Worm (Caenorhabditis elegans): Measurements from ENCODE around the gene C06E4.6.

C06E4.6 gene

ce11 chrIV:7230198-7230597 is 27.9 kb downstream of the C06E4.6 start, which contains the start of gene cap-1 (continued):
- TF ChIP-seq ctbp-1 (GFP tag; IDR thresholded peaks at IDR 0.05): no peak
- no peak for TF ChIP-seq lin-39 (tag; optimal IDR thresholded peaks at IDR 0.05)
- peak; percentile 78 for TF ChIP-seq ceh-44 (GFP tag; IDR thresholded peaks at IDR 0.05)
- TF ChIP-seq nhr-102 (tag; optimal IDR thresholded peaks at IDR 0.05): no peak
- TF ChIP-seq spr-3 (GFP tag; optimal IDR thresholded peaks at IDR 0.05): no peak
- no peak for TF ChIP-seq Y5F2A.4 (GFP tag; optimal IDR thresholded peaks at IDR 0.05)
- no peak for TF ChIP-seq nhr-48 (tag; optimal IDR thresholded peaks at IDR 0.05)
- TF ChIP-seq nhr-41 (GFP tag; IDR thresholded peaks at IDR 0.05): no peak
- no peak for TF ChIP-seq nhr-10 (tag; optimal IDR thresholded peaks at IDR 0.05)
- TF ChIP-seq ZK546.5 (tag; optimal IDR thresholded peaks at IDR 0.05): no peak
- no peak for TF ChIP-seq F37D6.2 (tag; optimal IDR thresholded peaks at IDR 0.05)
- TF ChIP-seq nhr-25 (tag; optimal IDR thresholded peaks at IDR 0.05; ENCODE audit: borderline replicate concordance, insufficient read depth): no peak
- TF ChIP-seq lir-3 (tag; optimal IDR thresholded peaks at IDR 0.05): no peak
- TF ChIP-seq mes-2 (tag; optimal IDR thresholded peaks at IDR 0.05; ENCODE audit: poor library complexity, severe bottlenecking): peak; percentile 96
- TF ChIP-seq tra-1 (GFP tag; IDR thresholded peaks at IDR 0.05): no peak
- no peak for TF ChIP-seq egl-27 (tag; optimal IDR thresholded peaks at IDR 0.05)
- no peak for TF ChIP-seq aly-2 (tag; optimal IDR thresholded peaks at IDR 0.05)
- no peak for TF ChIP-seq ZK337.2 (GFP tag; IDR thresholded peaks at IDR 0.05)
- TF ChIP-seq lin-1 (GFP tag; IDR thresholded peaks at IDR 0.05): no peak
- TF ChIP-seq jun-1 (tag; optimal IDR thresholded peaks at IDR 0.05): no peak
- TF ChIP-seq hlh-11 (tag; optimal IDR thresholded peaks at IDR 0.05): peak; percentile 45
- TF ChIP-seq ces-1 (GFP tag; optimal IDR thresholded peaks at IDR 0.05): no peak
- peak; percentile 67 for TF ChIP-seq lin-13 (GFP tag; optimal IDR thresholded peaks at IDR 0.05)
- no peak for TF ChIP-seq nhr-111 (GFP tag; optimal IDR thresholded peaks at IDR 0.05)
- no peak for TF ChIP-seq F49E8.2 (tag; optimal IDR thresholded peaks at IDR 0.05; ENCODE audit: borderline replicate concordance)
- TF ChIP-seq T20F7.1 (GFP tag; optimal IDR thresholded peaks at IDR 0.05): peak; percentile 47
- no peak for TF ChIP-seq duxl-1 (tag; optimal IDR thresholded peaks at IDR 0.05; ENCODE audit: poor library complexity)
- peak; percentile 85 for TF ChIP-seq nhr-77 (tag; optimal IDR thresholded peaks at IDR 0.05)
- no peak for TF ChIP-seq tag-97 (GFP tag; IDR thresholded peaks at IDR 0.05)
- TF ChIP-seq nhr-28 (tag; optimal IDR thresholded peaks at IDR 0.05): peak; percentile 72
- TF ChIP-seq mxl-3 (GFP tag; optimal IDR thresholded peaks at IDR 0.05): peak; percentile 59
- peak; percentile 79 for TF ChIP-seq unc-130 (GFP tag; optimal IDR thresholded peaks at IDR 0.05)
- no peak for TF ChIP-seq R02D3.7 (tag; optimal IDR thresholded peaks at IDR 0.05)
- no peak for TF ChIP-seq zip-11 (GFP tag; IDR thresholded peaks at IDR 0.05)
- no peak for TF ChIP-seq ztf-7 (tag; optimal IDR thresholded peaks at IDR 0.05)
- TF ChIP-seq snpc-4 (tag; optimal IDR thresholded peaks at IDR 0.05): no peak
- TF ChIP-seq dmd-6 (GFP tag; IDR thresholded peaks at IDR 0.05): 0 out of 2 replicates have a peak, but pooled peaks have one; percentile 29
- TF ChIP-seq ceh-28 (tag; optimal IDR thresholded peaks at IDR 0.05): peak; percentile 43
- no peak for TF ChIP-seq F10B5.3 (tag; optimal IDR thresholded peaks at IDR 0.05)
- peak; percentile 36 for TF ChIP-seq hlh-30 (tag; optimal IDR thresholded peaks at IDR 0.05; ENCODE audit: insufficient read depth)
- TF ChIP-seq attf-4 (tag; optimal IDR thresholded peaks at IDR 0.05): no peak
- TF ChIP-seq daf-8 (GFP tag; IDR thresholded peaks at IDR 0.05): no peak
- TF ChIP-seq lsy-2 (tag; optimal IDR thresholded peaks at IDR 0.05): peak in 1 of 2 experiments; percentile 85
- TF ChIP-seq nhr-11 (tag; optimal IDR thresholded peaks at IDR 0.05): no peak
- TF ChIP-seq set-16 (GFP tag; IDR thresholded peaks at IDR 0.05): no peak
- no peak for TF ChIP-seq daf-19 (GFP tag; conservative IDR thresholded peaks at IDR 0.05)
- no peak for TF ChIP-seq madf-5 (GFP tag; IDR thresholded peaks at IDR 0.05)
- no peak for TF ChIP-seq zfp-2 (tag; optimal IDR thresholded peaks at IDR 0.05)
- TF ChIP-seq saeg-2 (GFP tag; IDR thresholded peaks at IDR 0.05): no peak
- no peak for TF ChIP-seq pha-4 (GFP tag; IDR thresholded peaks at IDR 0.05)
- TF ChIP-seq pha-4 (tag; optimal IDR thresholded peaks at IDR 0.05): peak; percentile 94
- TF ChIP-seq gei-8 (GFP tag; optimal IDR thresholded peaks at IDR 0.05): no peak

Data from whole organism, L4 larva.